Fruit fly (Drosophila melanogaster) whole organism, embryonic: ENCODE data around the gene CG14561.

Experiments
- Ada2b ChIP-seq: fragments of 200-800 bp; sonication (Bioruptor generic); IDR thresholded peaks from 2 replicates; pipeline ENCODE4 v1.3.6; 2022; ENCODE audit warnings: missing biosample characterization, missing genetic modification characterization
- BEAF-32 ChIP-seq: fragments of 200-800 bp; sonication (Bioruptor generic); optimal IDR thresholded peaks from 3 replicates; lab custom pipeline; 2017; ENCODE audit warnings: missing biosample characterization, missing genetic modification characterization, mild to moderate bottlenecking, moderate library complexity, missing genetic modification reagents
- CG10366 ChIP-seq: fragments of 200-800 bp; sonication (Bioruptor generic); IDR thresholded peaks from 2 replicates; pipeline ENCODE4 v1.3.6; 2022; ENCODE audit warnings: missing biosample characterization, missing genetic modification characterization
- CG10959 ChIP-seq: fragments of 200-800 bp; sonication (Bioruptor generic); IDR thresholded peaks from 2 replicates; pipeline ENCODE4 v1.3.6; 2022; ENCODE audit warnings: missing biosample characterization, missing genetic modification characterization
- CG11247 ChIP-seq: fragments of 200-800 bp; sonication (Bioruptor generic); IDR thresholded peaks from 2 replicates; pipeline ENCODE4 v1.3.6; 2022; ENCODE audit warnings: missing biosample characterization, missing genetic modification characterization
- CG1233 ChIP-seq: fragments of 200-800 bp; sonication (Bioruptor generic); optimal IDR thresholded peaks from 4 replicates; lab custom pipeline; 2018; ENCODE audit warnings: missing biosample characterization, mild to moderate bottlenecking, missing genetic modification characterization
- CG13123 ChIP-seq: fragments of 200-800 bp; sonication (Bioruptor generic); optimal IDR thresholded peaks from 2 replicates; lab custom pipeline; 2016; ENCODE audit warnings: missing biosample characterization, missing genetic modification characterization
- CG14441 ChIP-seq: fragments of 200-800 bp; sonication (Bioruptor generic); IDR thresholded peaks from 2 replicates; pipeline ENCODE4 v1.3.6; 2022; ENCODE audit warnings: missing biosample characterization, missing genetic modification characterization
- CG15269 ChIP-seq: fragments of 200-800 bp; sonication (Bioruptor generic); optimal IDR thresholded peaks from 2 replicates; lab custom pipeline; 2018; ENCODE audit warnings: missing biosample characterization, mild to moderate bottlenecking, missing genetic modification characterization, moderate library complexity
- CG15601 ChIP-seq: fragments of 200-800 bp; sonication (Bioruptor generic); optimal IDR thresholded peaks from 3 replicates; lab custom pipeline; 2019; ENCODE audit warnings: missing biosample characterization, mild to moderate bottlenecking, missing genetic modification characterization, moderate library complexity
- CG15696 ChIP-seq: fragments of 200-800 bp; sonication (Bioruptor generic); optimal IDR thresholded peaks from 2 replicates; lab custom pipeline; 2019; ENCODE audit warnings: missing biosample characterization, mild to moderate bottlenecking, missing genetic modification characterization, moderate library complexity
- CG16813 ChIP-seq: fragments of 200-800 bp; sonication (Bioruptor generic); IDR thresholded peaks from 3 replicates; pipeline ENCODE4 v1.3.6; 2022; ENCODE audit warnings: missing biosample characterization, missing genetic modification characterization; ENCODE audit not compliant: partially characterized antibody
- CG17359 ChIP-seq: fragments of 200-800 bp; sonication (Bioruptor generic); optimal IDR thresholded peaks from 3 replicates; lab custom pipeline; 2018; ENCODE audit warnings: missing biosample characterization, mild to moderate bottlenecking, missing genetic modification characterization, moderate library complexity
- CG17385 ChIP-seq: fragments of 200-800 bp; sonication (Bioruptor generic); optimal IDR thresholded peaks from 3 replicates; lab custom pipeline; 2018; ENCODE audit warnings: missing biosample characterization, mild to moderate bottlenecking, missing genetic modification characterization
- CG18764 ChIP-seq: fragments of 200-800 bp; sonication (Bioruptor generic); optimal IDR thresholded peaks from 3 replicates; lab custom pipeline; 2016; ENCODE audit warnings: missing biosample characterization, missing genetic modification characterization
- CG3281 ChIP-seq: fragments of 200-800 bp; sonication (Bioruptor generic); optimal IDR thresholded peaks from 3 replicates; lab custom pipeline; 2017; ENCODE audit warnings: missing biosample characterization, mild to moderate bottlenecking, missing genetic modification characterization
- CG5180 ChIP-seq: fragments of 200-800 bp; sonication (Bioruptor generic); optimal IDR thresholded peaks from 3 replicates; lab custom pipeline; 2017; ENCODE audit warnings: missing biosample characterization, missing genetic modification characterization, mild to moderate bottlenecking, moderate library complexity, missing genetic modification reagents
- CG6272 ChIP-seq: fragments of 200-800 bp; sonication (Bioruptor generic); IDR thresholded peaks from 2 replicates; pipeline ENCODE4 v1.3.6; 2022; ENCODE audit warnings: missing biosample characterization, missing genetic modification characterization
- CG7745 ChIP-seq: fragments of 200-800 bp; sonication (Bioruptor generic); optimal IDR thresholded peaks from 2 replicates; lab custom pipeline; 2018; ENCODE audit warnings: missing biosample characterization, mild to moderate bottlenecking, missing genetic modification characterization, moderate library complexity
- CG8765 ChIP-seq: fragments of 200-800 bp; sonication (Bioruptor generic); IDR thresholded peaks from 2 replicates; pipeline ENCODE4 v1.3.6; 2022; ENCODE audit warnings: missing biosample characterization, missing genetic modification characterization
- CG8944 ChIP-seq: fragments of 200-800 bp; sonication (Bioruptor generic); optimal IDR thresholded peaks from 3 replicates; lab custom pipeline; 2016; ENCODE audit warnings: missing biosample characterization, missing genetic modification characterization
- Chrac-16 ChIP-seq: fragments of 200-800 bp; sonication (Bioruptor generic); optimal IDR thresholded peaks from 3 replicates; lab custom pipeline; 2016; ENCODE audit warnings: missing biosample characterization, missing genetic modification characterization
- Dbx ChIP-seq: fragments of 200-800 bp; sonication (Bioruptor generic); IDR thresholded peaks from 3 replicates; pipeline ENCODE4 v1.3.6; 2022; ENCODE audit warnings: missing biosample characterization, missing genetic modification characterization
- Dek ChIP-seq: fragments of 200-800 bp; sonication (Bioruptor generic); optimal IDR thresholded peaks from 3 replicates; lab custom pipeline; 2019; ENCODE audit warnings: missing biosample characterization, mild to moderate bottlenecking, missing genetic modification characterization, moderate library complexity
- Dll ChIP-seq: fragments of 200-800 bp; sonication (Bioruptor generic); IDR thresholded peaks from 4 replicates; pipeline ENCODE4 v1.3.6; 2022; ENCODE audit warnings: missing biosample characterization, missing genetic modification characterization; ENCODE audit not compliant: partially characterized antibody
- Doc3 ChIP-seq: fragments of 200-800 bp; sonication (Bioruptor generic); IDR thresholded peaks from 3 replicates; pipeline ENCODE4 v1.3.6; 2022; ENCODE audit warnings: missing biosample characterization, missing genetic modification characterization; ENCODE audit not compliant: partially characterized antibody
- E2f2 ChIP-seq: fragments of 200-800 bp; sonication (Bioruptor generic); IDR thresholded peaks from 2 replicates; pipeline ENCODE4 v1.3.6; 2022; ENCODE audit warnings: missing biosample characterization, missing genetic modification characterization
- H2.0 ChIP-seq: fragments of 200-800 bp; sonication (Bioruptor generic); IDR thresholded peaks from 2 replicates; pipeline ENCODE4 v1.3.6; 2022; ENCODE audit warnings: missing biosample characterization, missing genetic modification characterization
- Hr78 ChIP-seq, 2 experiments: fragments of 200-800 bp in 1 of 2; fragments of >200 bp in 1 of 2; sonication (Bioruptor generic) in 1 of 2; optimal IDR thresholded peaks; 2 replicates each; lab custom pipeline; 2017 to 2019; ENCODE audit warnings: missing biosample characterization in 2 of 2, missing genetic modification characterization in 2 of 2, mild to moderate bottlenecking in 1 of 2, moderate library complexity in 1 of 2
- Lpt ChIP-seq: fragments of >200 bp; optimal IDR thresholded peaks from 2 replicates; lab custom pipeline; 2018; ENCODE audit warnings: missing biosample characterization, missing genetic modification characterization
- MESR4 ChIP-seq: fragments of 200-800 bp; sonication (Bioruptor generic); optimal IDR thresholded peaks from 2 replicates; lab custom pipeline; 2018; ENCODE audit warnings: missing biosample characterization, mild to moderate bottlenecking, missing genetic modification characterization, moderate library complexity
- Mad ChIP-seq: fragments of 200-800 bp; sonication (Bioruptor generic); optimal IDR thresholded peaks from 2 replicates; lab custom pipeline; 2016; ENCODE audit warnings: missing biosample characterization, missing genetic modification characterization
- Optix ChIP-seq: fragments of 200-800 bp; sonication (Bioruptor generic); IDR thresholded peaks from 3 replicates; pipeline ENCODE4 v1.3.6; 2022; ENCODE audit warnings: missing biosample characterization, missing genetic modification characterization
- Poxn ChIP-seq: fragments of 200-800 bp; sonication (Bioruptor generic); IDR thresholded peaks from 2 replicates; pipeline ENCODE4 v1.3.6; 2022; ENCODE audit warnings: missing biosample characterization, missing genetic modification characterization
- Scr ChIP-seq: fragments of 200-800 bp; sonication (Bioruptor generic); IDR thresholded peaks from 2 replicates; pipeline ENCODE4 v1.3.6; 2022; ENCODE audit warnings: missing biosample characterization, missing genetic modification characterization; ENCODE audit not compliant: partially characterized antibody
- Side ChIP-seq: fragments of 200-800 bp; sonication (Bioruptor generic); optimal IDR thresholded peaks from 2 replicates; lab custom pipeline; 2016; ENCODE audit warnings: missing biosample characterization, missing genetic modification characterization
- Taf1 ChIP-seq: fragments of 200-800 bp; sonication (Bioruptor generic); IDR thresholded peaks from 2 replicates; pipeline ENCODE4 v1.3.6; 2022; ENCODE audit warnings: missing biosample characterization, missing genetic modification characterization
- Trl ChIP-seq, 3 experiments: fragments of >200 bp in 2 of 3; fragments of 200-800 bp in 1 of 3; sonication (Bioruptor generic) in 1 of 3; optimal IDR thresholded peaks; 2 replicates in 1 of 3; 3 replicates in 2 of 3; lab custom pipeline; 2016 to 2017; ENCODE audit warnings: missing biosample characterization in 1 of 3, missing genetic modification characterization in 1 of 3
- da ChIP-seq: fragments of 200-800 bp; sonication (Bioruptor generic); optimal IDR thresholded peaks from 2 replicates; lab custom pipeline; 2016; ENCODE audit warnings: missing biosample characterization, missing genetic modification characterization
- gsb ChIP-seq: fragments of 200-800 bp; sonication (Bioruptor generic); IDR thresholded peaks from 2 replicates; pipeline ENCODE4 v1.3.6; 2022; ENCODE audit warnings: missing biosample characterization, missing genetic modification characterization
- ken ChIP-seq: fragments of 200-800 bp; sonication (Bioruptor generic); IDR thresholded peaks from 3 replicates; pipeline ENCODE4 v1.3.6; 2022; ENCODE audit warnings: missing biosample characterization, missing genetic modification characterization
- lab ChIP-seq: fragments of 200-800 bp; sonication (Bioruptor generic); optimal IDR thresholded peaks from 3 replicates; lab custom pipeline; 2017; ENCODE audit warnings: missing biosample characterization, missing genetic modification characterization, mild to moderate bottlenecking, moderate library complexity, missing genetic modification reagents
- mam ChIP-seq: fragments of 200-800 bp; sonication (Bioruptor generic); optimal IDR thresholded peaks from 3 replicates; lab custom pipeline; 2016; ENCODE audit warnings: missing biosample characterization, missing genetic modification characterization
- pfk ChIP-seq: fragments of 200-800 bp; sonication (Bioruptor generic); optimal IDR thresholded peaks from 2 replicates; lab custom pipeline; 2018; ENCODE audit warnings: missing biosample characterization, mild to moderate bottlenecking, missing genetic modification characterization, moderate library complexity
- slou ChIP-seq: fragments of 200-800 bp; sonication (Bioruptor generic); optimal IDR thresholded peaks from 3 replicates; lab custom pipeline; 2016; ENCODE audit warnings: missing biosample characterization, missing genetic modification characterization
- stc ChIP-seq: fragments of 200-800 bp; sonication (Bioruptor generic); IDR thresholded peaks from 2 replicates; pipeline ENCODE4 v1.3.6; 2022; ENCODE audit warnings: missing biosample characterization, missing genetic modification characterization
- toy ChIP-seq: fragments of 200-800 bp; sonication (Bioruptor generic); IDR thresholded peaks from 2 replicates; pipeline ENCODE4 v1.3.6; 2022; ENCODE audit warnings: missing biosample characterization, missing genetic modification characterization
- zfh1 ChIP-seq: fragments of 200-800 bp; sonication (Bioruptor generic); IDR thresholded peaks from 3 replicates; pipeline ENCODE4 v1.3.6; 2022; ENCODE audit warnings: missing biosample characterization, missing genetic modification characterization

The CG14561 gene

DNA sequence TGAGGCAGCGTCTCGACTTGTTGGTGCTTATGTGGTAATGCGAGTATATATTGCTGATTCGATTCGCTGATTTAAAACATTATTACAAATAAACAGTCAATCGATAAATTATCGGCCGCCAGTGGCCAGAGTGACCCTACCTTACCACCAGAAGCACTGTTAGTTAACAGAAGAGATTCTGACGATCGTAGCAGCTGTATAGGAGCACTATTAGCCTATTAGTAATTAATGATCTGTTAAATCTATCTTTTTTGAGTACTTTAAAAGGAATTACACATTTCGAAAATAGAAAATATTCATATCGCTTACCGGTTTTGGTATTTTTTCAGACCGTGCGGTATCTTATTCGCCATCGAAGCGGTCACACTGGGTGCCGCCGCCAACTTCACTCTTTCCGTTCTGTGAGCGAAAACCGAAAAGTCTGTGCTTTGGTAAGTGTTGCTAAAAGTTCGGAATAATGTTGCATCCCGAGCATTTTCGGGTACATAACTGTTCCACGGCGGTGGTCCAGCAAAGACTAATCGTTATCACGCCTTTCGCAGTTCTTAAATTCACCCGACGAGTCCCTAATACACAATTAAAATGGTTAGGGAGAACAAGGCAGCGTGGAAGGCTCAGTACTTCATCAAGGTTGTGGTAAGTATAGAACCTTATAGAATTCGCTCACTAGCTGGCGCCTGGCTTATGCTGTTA is 10.1 kb downstream of the CG14561 start, which contains the start of the genes CG7130 and RpLP0 (continued):
- TF ChIP-seq CG15696 (peak; percentile 59), CG13123 (peak; percentile 86), zfh1 (GFP tag; lab: Robert Waterston, UW) (peak; percentile 91), Scr (GFP tag; lab: Robert Waterston, UW) (peak; percentile 64), CG15601 (tag; lab: Kevin White, UChicago) (peak; percentile 93), Doc3 (GFP tag; lab: Robert Waterston, UW) (0 out of 3 replicates have a peak, but pooled peaks have one; percentile 22), stc (GFP tag; lab: Robert Waterston, UW) (peak; percentile 75), CG5180 (peak; percentile 77), ken (GFP tag; lab: Robert Waterston, UW) (peak; percentile 90), CG10366 (GFP tag; lab: Robert Waterston, UW) (peak; percentile 81), Ada2b (GFP tag; lab: Robert Waterston, UW) (peak; percentile 52; the same call in 1 of the 2 replicates), Taf1 (peak; percentile 42; the same call in 1 of the 2 replicates), E2f2 (GFP tag; lab: Robert Waterston, UW) (peak; percentile 84), Lpt (GFP tag; lab: Kevin White, UChicago) (no peak), lab (peak; percentile 97), slou (peak; percentile 86), Mad (GFP tag; lab: Kevin White, UChicago) (peak; percentile 94), Optix (peak; percentile 76), BEAF-32 (GFP tag; lab: Kevin White, UChicago) (peak; percentile 75), CG6272 (peak; percentile 61; the same call in 1 of the 2 replicates), MESR4 (peak; percentile 99), Hr78 (GFP tag; optimal IDR thresholded peaks at IDR 0.05; lab: Kevin White, UChicago) (peak in 1 of 2 experiments; percentile 49), toy (GFP tag; lab: Robert Waterston, UW) (0 out of 2 replicates have a peak, but pooled peaks have one; percentile 37), Chrac-16 (GFP tag; lab: Kevin White, UChicago) (peak; percentile 62), CG15269 (tag; lab: Kevin White, UChicago) (peak; percentile 85), CG3281 (GFP tag; lab: Kevin White, UChicago) (peak; percentile 94), CG14441 (GFP tag; lab: Robert Waterston, UW) (peak; percentile 78), da (GFP tag; lab: Kevin White, UChicago) (peak; percentile 91), H2.0 (peak; percentile 84), Trl (optimal IDR thresholded peaks at IDR 0.05; lab: Kevin White, UChicago) (no peak), Trl (GFP tag; optimal IDR thresholded peaks at IDR 0.05; lab: Kevin White, UChicago) (peak; percentile 95), CG16813 (peak; percentile 66), CG10959 (GFP tag; lab: Robert Waterston, UW) (peak; percentile 29; the same call in 1 of the 2 replicates), CG17359 (tag; lab: Kevin White, UChicago) (peak; percentile 87), CG18764 (GFP tag; lab: Kevin White, UChicago) (peak; percentile 86), Side (GFP tag; lab: Kevin White, UChicago) (peak; percentile 94), CG1233 (GFP tag; lab: Kevin White, UChicago) (peak; percentile 96), gsb (peak; percentile 83), Poxn (GFP tag; lab: Robert Waterston, UW) (peak; percentile 50; the same call in 1 of the 2 replicates), CG8765 (GFP tag; lab: Robert Waterston, UW) (peak; percentile 46; the same call in 1 of the 2 replicates), CG17385 (GFP tag; lab: Kevin White, UChicago) (peak; percentile 89), Dek (peak; percentile 72), CG11247 (GFP tag; lab: Robert Waterston, UW) (peak; percentile 84), Dbx (peak; percentile 92), Dll (peak; percentile 71; the same call in 3 of the 4 replicates), CG8944 (GFP tag; lab: Kevin White, UChicago) (peak; percentile 87), CG7745 (tag; lab: Kevin White, UChicago) (peak; percentile 59), pfk (GFP tag; lab: Kevin White, UChicago) (peak; percentile 79), mam (GFP tag; lab: Kevin White, UChicago) (peak; percentile 78)
